Fruit fly (Drosophila melanogaster) whole organism, embryonic: ENCODE results near the gene Cyp4d1.

ENCODE experiments used
- Ada2b ChIP-seq: fragments of 200-800 bp; sonication (Bioruptor generic); IDR thresholded peaks from 2 replicates; pipeline ENCODE4 v1.3.6; 2022; ENCODE audit warnings: missing biosample characterization, missing genetic modification characterization
- Bteb2 ChIP-seq: fragments of 200-800 bp; sonication (Bioruptor generic); optimal IDR thresholded peaks from 2 replicates; lab custom pipeline; 2016; ENCODE audit warnings: missing biosample characterization, missing genetic modification characterization
- CG10274 ChIP-seq: fragments of 200-800 bp; sonication (Bioruptor generic); optimal IDR thresholded peaks from 3 replicates; lab custom pipeline; 2017; ENCODE audit warnings: missing biosample characterization, mild to moderate bottlenecking, missing genetic modification characterization
- CG10543 ChIP-seq: fragments of 200-800 bp; sonication (Bioruptor generic); optimal IDR thresholded peaks from 3 replicates; lab custom pipeline; 2017; ENCODE audit warnings: missing biosample characterization, mild to moderate bottlenecking, missing genetic modification characterization, moderate library complexity
- CG11695 ChIP-seq: fragments of 200-800 bp; sonication (Bioruptor generic); IDR thresholded peaks from 3 replicates; pipeline ENCODE4 v1.3.6; 2022; ENCODE audit warnings: missing biosample characterization, missing genetic modification characterization
- CG12299 ChIP-seq: fragments of 200-800 bp; sonication (Bioruptor generic); optimal IDR thresholded peaks from 2 replicates; lab custom pipeline; 2018; ENCODE audit warnings: missing biosample characterization, mild to moderate bottlenecking, missing genetic modification characterization
- CG12391 ChIP-seq: fragments of 200-800 bp; sonication (Bioruptor generic); optimal IDR thresholded peaks from 3 replicates; lab custom pipeline; 2018; ENCODE audit warnings: missing biosample characterization, mild to moderate bottlenecking, missing genetic modification characterization, moderate library complexity
- CG13894 ChIP-seq: fragments of 200-800 bp; sonication (Bioruptor generic); optimal IDR thresholded peaks from 3 replicates; lab custom pipeline; 2018; ENCODE audit warnings: missing biosample characterization, mild to moderate bottlenecking, missing genetic modification characterization, moderate library complexity
- CG14667 ChIP-seq: fragments of 200-800 bp; sonication (Bioruptor generic); IDR thresholded peaks from 2 replicates; pipeline ENCODE4 v1.3.6; 2022; ENCODE audit warnings: missing biosample characterization, missing genetic modification characterization
- CG14965 ChIP-seq: fragments of 200-800 bp; sonication (Bioruptor generic); optimal IDR thresholded peaks from 2 replicates; lab custom pipeline; 2016; ENCODE audit warnings: missing biosample characterization, missing genetic modification characterization, borderline replicate concordance
- CG15269 ChIP-seq: fragments of 200-800 bp; sonication (Bioruptor generic); optimal IDR thresholded peaks from 2 replicates; lab custom pipeline; 2018; ENCODE audit warnings: missing biosample characterization, mild to moderate bottlenecking, missing genetic modification characterization, moderate library complexity
- CG16813 ChIP-seq: fragments of 200-800 bp; sonication (Bioruptor generic); IDR thresholded peaks from 3 replicates; pipeline ENCODE4 v1.3.6; 2022; ENCODE audit warnings: missing biosample characterization, missing genetic modification characterization; ENCODE audit not compliant: partially characterized antibody
- CG17186 ChIP-seq: fragments of 200-800 bp; sonication (Bioruptor generic); optimal IDR thresholded peaks from 3 replicates; lab custom pipeline; 2017; ENCODE audit warnings: missing biosample characterization, missing genetic modification reagents, missing genetic modification characterization
- CG17568 ChIP-seq: fragments of 200-800 bp; sonication (Bioruptor generic); optimal IDR thresholded peaks from 2 replicates; lab custom pipeline; 2018; ENCODE audit warnings: missing biosample characterization, mild to moderate bottlenecking, missing genetic modification characterization, moderate library complexity
- CG18619 ChIP-seq: fragments of 200-800 bp; sonication (Bioruptor generic); optimal IDR thresholded peaks from 3 replicates; lab custom pipeline; 2017; ENCODE audit warnings: missing biosample characterization, mild to moderate bottlenecking, missing genetic modification characterization
- CG32532 ChIP-seq: fragments of 200-800 bp; sonication (Bioruptor generic); IDR thresholded peaks from 2 replicates; pipeline ENCODE4 v1.3.6; 2022; ENCODE audit warnings: missing biosample characterization, missing genetic modification characterization
- CG34224 ChIP-seq: fragments of 200-800 bp; sonication (Bioruptor generic); IDR thresholded peaks from 3 replicates; pipeline ENCODE4 v1.3.6; 2022; ENCODE audit warnings: missing biosample characterization, missing genetic modification characterization; ENCODE audit not compliant: partially characterized antibody
- CG34376 ChIP-seq: fragments of 200-800 bp; sonication (Bioruptor generic); optimal IDR thresholded peaks from 2 replicates; lab custom pipeline; 2018; ENCODE audit warnings: missing biosample characterization, mild to moderate bottlenecking, missing genetic modification characterization
- CG3838 ChIP-seq: fragments of 200-800 bp; sonication (Bioruptor generic); optimal IDR thresholded peaks from 3 replicates; lab custom pipeline; 2016; ENCODE audit warnings: missing biosample characterization, missing genetic modification characterization
- CG3847 ChIP-seq: fragments of 200-800 bp; sonication (Bioruptor generic); IDR thresholded peaks from 2 replicates; pipeline ENCODE4 v1.3.6; 2022; ENCODE audit warnings: missing biosample characterization, missing genetic modification characterization
- CG6175 ChIP-seq: fragments of 200-800 bp; sonication (Bioruptor generic); IDR thresholded peaks from 3 replicates; pipeline ENCODE4 v1.3.6; 2022; ENCODE audit warnings: missing biosample characterization, missing genetic modification characterization
- CG6765 ChIP-seq: fragments of 200-800 bp; sonication (Bioruptor generic); optimal IDR thresholded peaks from 3 replicates; lab custom pipeline; 2017; ENCODE audit warnings: missing biosample characterization, mild to moderate bottlenecking, missing genetic modification characterization
- CG8089 ChIP-seq: fragments of 200-800 bp; sonication (Bioruptor generic); optimal IDR thresholded peaks from 3 replicates; lab custom pipeline; 2016; ENCODE audit warnings: missing biosample characterization, missing genetic modification characterization
- CG8281 ChIP-seq: fragments of 200-800 bp; sonication (Bioruptor generic); optimal IDR thresholded peaks from 2 replicates; lab custom pipeline; 2018; ENCODE audit warnings: missing biosample characterization, mild to moderate bottlenecking, missing genetic modification characterization, moderate library complexity
- D19A ChIP-seq: fragments of 200-800 bp; optimal IDR thresholded peaks from 3 replicates; lab custom pipeline; 2019; ENCODE audit warnings: missing biosample characterization, mild to moderate bottlenecking, missing genetic modification characterization, moderate library complexity
- E2f1 ChIP-seq: fragments of 200-800 bp; sonication (Bioruptor generic); IDR thresholded peaks from 2 replicates; pipeline ENCODE4 v1.3.6; 2022; ENCODE audit warnings: missing biosample characterization, missing genetic modification characterization
- Fer2 ChIP-seq: fragments of 200-800 bp; sonication (Bioruptor generic); optimal IDR thresholded peaks from 2 replicates; lab custom pipeline; 2018; ENCODE audit warnings: missing biosample characterization, mild to moderate bottlenecking, missing genetic modification characterization, moderate library complexity
- HLH54F ChIP-seq: fragments of 200-800 bp; sonication (Bioruptor generic); optimal IDR thresholded peaks from 3 replicates; lab custom pipeline; 2016; ENCODE audit warnings: missing biosample characterization, missing genetic modification characterization
- Hr78 ChIP-seq, 2 experiments: fragments of 200-800 bp in 1 of 2; fragments of >200 bp in 1 of 2; sonication (Bioruptor generic) in 1 of 2; optimal IDR thresholded peaks; 2 replicates each; lab custom pipeline; 2017 to 2019; ENCODE audit warnings: missing biosample characterization in 2 of 2, missing genetic modification characterization in 2 of 2, mild to moderate bottlenecking in 1 of 2, moderate library complexity in 1 of 2
- Kr ChIP-seq: fragments of 200-800 bp; sonication (Bioruptor generic); optimal IDR thresholded peaks from 2 replicates; lab custom pipeline; 2017; ENCODE audit warnings: missing biosample characterization, mild to moderate bottlenecking, missing genetic modification characterization
- Mes4 ChIP-seq: fragments of 200-800 bp; sonication (Bioruptor generic); optimal IDR thresholded peaks from 2 replicates; lab custom pipeline; 2016; ENCODE audit warnings: missing biosample characterization, missing genetic modification characterization
- NFAT ChIP-seq: fragments of 200-800 bp; sonication (Bioruptor generic); IDR thresholded peaks from 2 replicates; pipeline ENCODE4 v1.3.6; 2022; ENCODE audit warnings: missing biosample characterization, missing genetic modification characterization
- Nf-YB ChIP-seq: fragments of 200-800 bp; sonication (Bioruptor generic); optimal IDR thresholded peaks from 3 replicates; lab custom pipeline; 2019; ENCODE audit warnings: missing biosample characterization, mild to moderate bottlenecking, missing genetic modification characterization, moderate library complexity
- Rfx ChIP-seq: fragments of 200-800 bp; sonication (Bioruptor generic); IDR thresholded peaks from 2 replicates; pipeline ENCODE4 v1.3.6; 2022; ENCODE audit warnings: missing biosample characterization, missing genetic modification characterization
- Sry-β ChIP-seq: fragments of 200-800 bp; sonication (Bioruptor generic); optimal IDR thresholded peaks from 2 replicates; lab custom pipeline; 2018; ENCODE audit warnings: missing biosample characterization, mild to moderate bottlenecking, missing genetic modification characterization, moderate library complexity
- ac ChIP-seq: fragments of 200-800 bp; sonication (Bioruptor generic); optimal IDR thresholded peaks from 3 replicates; lab custom pipeline; 2017; ENCODE audit warnings: missing biosample characterization, mild to moderate bottlenecking, missing genetic modification characterization
- aop ChIP-seq: fragments of 200-800 bp; sonication (Bioruptor generic); IDR thresholded peaks from 2 replicates; pipeline ENCODE4 v1.3.6; 2022; ENCODE audit warnings: missing biosample characterization, missing genetic modification characterization
- chif ChIP-seq, 2 experiments: fragments of 200-800 bp; sonication (Bioruptor generic); optimal IDR thresholded peaks; 3 replicates each; lab custom pipeline; 2016; ENCODE audit warnings: missing biosample characterization in 2 of 2, missing genetic modification characterization in 2 of 2
- disco-r ChIP-seq: fragments of 200-800 bp; sonication (Bioruptor generic); optimal IDR thresholded peaks from 2 replicates; lab custom pipeline; 2016; ENCODE audit warnings: missing biosample characterization, missing genetic modification characterization
- ewg ChIP-seq: fragments of 200-800 bp; sonication (Bioruptor generic); optimal IDR thresholded peaks from 3 replicates; lab custom pipeline; 2017; ENCODE audit warnings: mild to moderate bottlenecking, missing biosample characterization, missing genetic modification reagents, missing genetic modification characterization
- fd96Cb ChIP-seq: fragments of 200-800 bp; sonication (Bioruptor generic); optimal IDR thresholded peaks from 2 replicates; lab custom pipeline; 2018; ENCODE audit warnings: missing biosample characterization, mild to moderate bottlenecking, missing genetic modification characterization, moderate library complexity
- hth ChIP-seq: fragments of >200 bp; optimal IDR thresholded peaks from 2 replicates; lab custom pipeline; 2017; ENCODE audit warnings: inconsistent platforms
- maf-S ChIP-seq: fragments of 200-800 bp; sonication (Bioruptor generic); optimal IDR thresholded peaks from 2 replicates; lab custom pipeline; 2016; ENCODE audit warnings: missing biosample characterization, missing genetic modification characterization
- mam ChIP-seq: fragments of 200-800 bp; sonication (Bioruptor generic); optimal IDR thresholded peaks from 3 replicates; lab custom pipeline; 2016; ENCODE audit warnings: missing biosample characterization, missing genetic modification characterization
- odd ChIP-seq: fragments of 200-800 bp; sonication (Bioruptor generic); optimal IDR thresholded peaks from 2 replicates; lab custom pipeline; 2017; ENCODE audit warnings: missing biosample characterization, mild to moderate bottlenecking, missing genetic modification characterization
- pum ChIP-seq: fragments of 200-800 bp; sonication (Bioruptor generic); optimal IDR thresholded peaks from 2 replicates; lab custom pipeline; 2016; ENCODE audit warnings: missing biosample characterization, missing genetic modification characterization
- run ChIP-seq: fragments of 200-800 bp; sonication (Bioruptor generic); optimal IDR thresholded peaks from 3 replicates; lab custom pipeline; 2018; ENCODE audit warnings: missing biosample characterization, mild to moderate bottlenecking, missing genetic modification characterization
- sc ChIP-seq, 3 experiments: fragments of >200 bp in 2 of 3; fragments of 200-800 bp in 1 of 3; sonication (Bioruptor generic) in 1 of 3; optimal IDR thresholded peaks; 2 replicates in 2 of 3; 3 replicates in 1 of 3; lab custom pipeline; 2017; ENCODE audit warnings: mild to moderate bottlenecking in 1 of 3, missing biosample characterization in 1 of 3, missing genetic modification characterization in 1 of 3, missing genetic modification reagents in 1 of 3
- sr ChIP-seq: fragments of 200-800 bp; sonication (Bioruptor generic); IDR thresholded peaks from 3 replicates; pipeline ENCODE4 v1.3.6; 2022; ENCODE audit warnings: missing biosample characterization, missing genetic modification characterization
- stwl ChIP-seq: fragments of 200-800 bp; sonication (Bioruptor generic); optimal IDR thresholded peaks from 3 replicates; lab custom pipeline; 2018; ENCODE audit warnings: missing biosample characterization, mild to moderate bottlenecking, missing genetic modification characterization, moderate library complexity
- tgo ChIP-seq: fragments of 200-800 bp; sonication (Bioruptor generic); IDR thresholded peaks from 3 replicates; pipeline ENCODE4 v1.3.6; 2022; ENCODE audit warnings: missing biosample characterization, missing genetic modification characterization

The Cyp4d1 gene

dm6 chrX:2184563-2184962 lies 22.6 kb upstream of the Cyp4d1 start, which contains the start of the genes Nmd3 and CG17776 (continued):
- TF ChIP-seq CG11695 (GFP tag; lab: Robert Waterston, UW) (no peak), hth (lab: Kevin White, UChicago) (no peak), E2f1 (GFP tag; lab: Robert Waterston, UW) (no peak), Ada2b (no peak), Mes4 (GFP tag; lab: Kevin White, UChicago) (no peak), Kr (no peak), ewg (GFP tag; lab: Kevin White, UChicago) (no peak), CG12299 (tag; lab: Kevin White, UChicago) (no peak), Bteb2 (GFP tag; lab: Kevin White, UChicago) (no peak), CG13894 (tag; lab: Kevin White, UChicago) (no peak), sr (no peak), aop (GFP tag; lab: Robert Waterston, UW) (no peak), CG10543 (no peak), disco-r (GFP tag; lab: Kevin White, UChicago) (no peak), mam (no peak), Hr78 (GFP tag; optimal IDR thresholded peaks at IDR 0.05; lab: Kevin White, UChicago) (no peak), chif (GFP tag; optimal IDR thresholded peaks at IDR 0.05; lab: Kevin White, UChicago) (no peak), CG10274 (GFP tag; lab: Kevin White, UChicago) (no peak), CG6765 (GFP tag; lab: Kevin White, UChicago) (no peak), CG12391 (tag; lab: Kevin White, UChicago) (peak; percentile 30), D19A (tag; lab: Kevin White, UChicago) (no peak), CG18619 (GFP tag; lab: Kevin White, UChicago) (no peak), CG34224 (peak; percentile 83), Sry-β (peak; percentile 95), NFAT (GFP tag; lab: Robert Waterston, UW) (no peak), maf-S (no peak), CG34376 (GFP tag; lab: Kevin White, UChicago) (peak; percentile 1), CG14965 (GFP tag; lab: Kevin White, UChicago) (no peak), sc (optimal IDR thresholded peaks at IDR 0.05; lab: Kevin White, UChicago) (no peak), sc (GFP tag; optimal IDR thresholded peaks at IDR 0.05; lab: Kevin White, UChicago) (no peak), Rfx (GFP tag; lab: Robert Waterston, UW) (no peak), stwl (tag; lab: Kevin White, UChicago) (peak; percentile 7), CG32532 (GFP tag; lab: Robert Waterston, UW) (no peak), CG3847 (0 out of 2 replicates have a peak, but pooled peaks have one; percentile 5), ac (GFP tag; lab: Kevin White, UChicago) (no peak), odd (GFP tag; lab: Kevin White, UChicago) (no peak), CG17568 (no peak), CG17186 (peak; percentile 33), fd96Cb (tag; lab: Kevin White, UChicago) (no peak), tgo (no peak), CG3838 (GFP tag; lab: Kevin White, UChicago) (no peak), CG8089 (no peak), CG8281 (tag; lab: Kevin White, UChicago) (no peak), CG6175 (no peak), HLH54F (GFP tag; lab: Kevin White, UChicago) (no peak), pum (GFP tag; lab: Kevin White, UChicago) (no peak), run (tag; lab: Kevin White, UChicago) (no peak), CG16813 (GFP tag; lab: Robert Waterston, UW) (peak; percentile 74), CG15269 (tag; lab: Kevin White, UChicago) (no peak), Fer2 (no peak), Nf-YB (GFP tag; lab: Kevin White, UChicago) (no peak), CG14667 (GFP tag; lab: Robert Waterston, UW) (no peak)
